Worm (Caenorhabditis elegans) whole organism, mixed stage, embryonic: ENCODE data around the gene cyb-3.

Source experiments
- M03D4.4 ChIP-seq: sonication (generic microtip); optimal IDR thresholded peaks from 2 replicates; lab custom pipeline; 2017; ENCODE audit warnings: mild to moderate bottlenecking, missing genetic modification characterization, missing compliant biosample characterization
- nhr-12 ChIP-seq: fragments of 150-350 bp; optimal IDR thresholded peaks from 2 replicates; lab custom pipeline; 2014; ENCODE audit warnings: missing biosample characterization, missing genetic modification characterization
- snpc-4 ChIP-seq: fragments of 150-350 bp; optimal IDR thresholded peaks from 2 replicates; lab custom pipeline; 2014; ENCODE audit warnings: missing biosample characterization, missing genetic modification characterization

- TF ChIP-seq M03D4.4 (tag; lab: Kevin White, UChicago) (no peak), nhr-12 (no peak), snpc-4 (no peak)
These were observed 17.1 kb downstream of the cyb-3 start, which contains the start of gene srbc-63 for ce11 chrV:15412625-15413024.
